Worm (Caenorhabditis elegans) whole organism, L4/young adult: ENCODE results near the gene F59B2.15.

Experiments
- dao-5 ChIP-seq: sonication (generic microtip); optimal IDR thresholded peaks from 2 replicates; lab custom pipeline; 2016; ENCODE audit warnings: missing genotype, missing genetic modification characterization, moderate library complexity, missing compliant biosample characterization
- him-1 ChIP-seq: sonication (generic microtip); optimal IDR thresholded peaks from 2 replicates; lab custom pipeline; 2016; ENCODE audit warnings: missing genotype, missing genetic modification reagents, missing genetic modification characterization, missing compliant biosample characterization

DNA sequence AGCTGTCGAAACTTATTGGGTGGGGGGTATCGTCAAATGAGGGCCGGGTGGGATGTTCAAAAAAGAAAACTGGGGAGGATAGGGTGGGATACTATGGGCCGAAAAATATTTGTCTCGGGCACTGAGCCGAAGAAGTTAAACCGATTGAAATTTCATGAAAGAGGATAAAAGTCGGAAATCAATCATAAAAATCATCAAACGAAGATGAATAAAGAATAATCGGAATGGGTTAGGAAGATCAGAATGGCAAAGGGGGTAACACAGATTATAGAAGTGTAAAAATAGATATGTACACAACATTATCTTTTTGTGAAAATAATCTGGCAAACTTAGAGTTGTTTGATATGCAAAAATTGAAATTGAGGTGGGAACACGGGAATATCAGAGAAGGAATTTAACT is 46.9 kb downstream of the F59B2.15 start:
- TF ChIP-seq him-1 = no peak
- TF ChIP-seq dao-5 (tag; lab: Kevin White, UChicago) = no peak
